Fruit fly (Drosophila melanogaster) Kc167 (cell line): ENCODE measurements around the gene CG11029.

Source experiments
- Myc ChIP-seq: fragments of >200 bp; optimal IDR thresholded peaks from 2 replicates; lab custom pipeline; 2017; ENCODE audit warnings: missing external identifiers
- Sin3A ChIP-seq: fragments of >200 bp; optimal IDR thresholded peaks from 2 replicates; lab custom pipeline; 2018; ENCODE audit warnings: missing external identifiers
- h ChIP-seq: fragments of >200 bp; optimal IDR thresholded peaks from 3 replicates; lab custom pipeline; 2018; ENCODE audit warnings: missing external identifiers
- insv ChIP-seq: fragments of >200 bp; optimal IDR thresholded peaks from 3 replicates; lab custom pipeline; 2018; ENCODE audit warnings: missing external identifiers
- psq ChIP-seq: fragments of >200 bp; optimal IDR thresholded peaks from 2 replicates; lab custom pipeline; 2017; ENCODE audit warnings: missing external identifiers
- ttk ChIP-seq: sonication (Bioruptor generic); optimal IDR thresholded peaks from 2 replicates; lab custom pipeline; 2017; ENCODE audit warnings: missing external identifiers

The CG11029 gene

DNA sequence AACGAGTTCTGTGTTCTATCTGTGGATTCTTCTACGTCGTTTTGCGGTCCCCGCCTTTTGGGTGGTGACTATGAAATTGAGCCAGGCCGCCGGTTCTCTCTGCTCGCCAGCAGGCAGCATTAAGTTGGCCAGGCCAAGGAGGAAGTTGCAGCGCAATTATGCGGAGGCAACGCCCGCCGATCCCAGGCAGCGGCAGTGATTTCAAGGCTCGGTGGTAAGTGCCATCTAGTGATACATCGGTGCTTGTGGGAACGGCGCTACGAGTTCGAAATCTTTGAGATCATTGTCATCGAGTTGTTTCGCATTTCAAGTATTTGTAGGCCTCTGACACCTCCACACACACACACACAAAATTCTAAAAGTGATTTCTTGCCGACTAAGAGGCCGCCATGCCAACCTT, 37.8 kb downstream of the CG11029 start, which contains the start of gene CG31913:
Gene CG31913, plus strand, starts transcription at position 301 of the 400 bp plus-strand sequence.
- TF ChIP-seq psq (no peak), ttk (lab: Kevin White, UChicago) (no peak), insv (lab: Kevin White, UChicago) (no peak), Sin3A (no peak), Myc (no peak), h (lab: Kevin White, UChicago) (no peak)

dm6 chr2L:5789268-5789667, 43.3 kb downstream of the CG11029 start:
- no peak for TF ChIP-seq h (lab: Kevin White, UChicago)
- TF ChIP-seq Myc = no peak
- TF ChIP-seq Sin3A = no peak
- TF ChIP-seq insv (lab: Kevin White, UChicago) = no peak
- TF ChIP-seq psq = no peak
- TF ChIP-seq ttk (lab: Kevin White, UChicago) = no peak

dm6 chr2L:5790799-5791526, 45.0 kb downstream of the CG11029 start:
- TF ChIP-seq Sin3A = no peak
- no peak for TF ChIP-seq ttk (lab: Kevin White, UChicago)
- no peak for TF ChIP-seq h (lab: Kevin White, UChicago)
- no peak for TF ChIP-seq Myc
- no peak for TF ChIP-seq psq
- no peak for TF ChIP-seq insv (lab: Kevin White, UChicago)

DNA sequence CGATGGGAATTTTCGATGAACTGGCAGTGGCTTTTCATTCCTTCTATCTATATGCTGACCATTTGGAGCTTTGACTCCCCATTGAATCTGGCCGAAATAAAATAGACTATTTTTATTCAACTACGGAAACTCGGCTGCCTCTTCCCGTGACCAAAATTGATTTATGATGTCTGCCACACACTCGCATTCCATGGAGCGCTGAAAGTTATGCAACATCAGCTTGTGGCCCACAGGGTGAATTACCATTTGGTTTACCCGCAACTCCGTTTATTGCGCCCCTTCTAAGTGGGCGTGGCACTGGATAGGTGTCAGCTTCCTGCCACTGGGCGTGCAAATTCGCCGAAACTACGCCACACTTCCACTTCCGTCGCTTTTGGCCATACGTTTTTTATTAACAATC, 47.1 kb downstream of the CG11029 start:
- no peak for TF ChIP-seq ttk (lab: Kevin White, UChicago)
- TF ChIP-seq insv (lab: Kevin White, UChicago) = no peak
- no peak for TF ChIP-seq Myc
- TF ChIP-seq h (lab: Kevin White, UChicago) = no peak
- TF ChIP-seq psq = no peak
- no peak for TF ChIP-seq Sin3A

dm6 chr2L:5795192-5795591, 49.2 kb downstream of the CG11029 start:
- TF ChIP-seq insv (lab: Kevin White, UChicago) (no peak), Sin3A (no peak), h (lab: Kevin White, UChicago) (no peak), ttk (lab: Kevin White, UChicago) (no peak)
